Worm (Caenorhabditis elegans) whole organism, L4 larva: Measurements from ENCODE around the gene unc-25.

ENCODE experiments used
- D1046.2 ChIP-seq: fragments of 200-800 bp; sonication (Bioruptor generic); IDR thresholded peaks from 2 replicates; pipeline ENCODE4 v1.3.6; 2022; ENCODE audit warnings: missing genetic modification characterization, missing compliant biosample characterization
- F26F4.8 ChIP-seq: fragments of 200-800 bp; sonication (Bioruptor generic); conservative IDR thresholded peaks from 2 replicates; pipeline ENCODE4 v1.3.6; 2022; ENCODE audit warnings: missing genetic modification characterization, missing compliant biosample characterization
- F37D6.2 ChIP-seq: sonication (generic microtip); optimal IDR thresholded peaks from 2 replicates; lab custom pipeline; 2016; ENCODE audit warnings: mild to moderate bottlenecking, missing genetic modification characterization, missing compliant biosample characterization
- T26A8.4 ChIP-seq: fragments of 200-800 bp; sonication (Bioruptor generic); IDR thresholded peaks from 2 replicates; pipeline ENCODE4 v1.3.6; 2022; ENCODE audit warnings: missing genetic modification characterization, missing compliant biosample characterization
- ZK337.2 ChIP-seq: fragments of 200-800 bp; sonication (Bioruptor generic); IDR thresholded peaks from 2 replicates; pipeline ENCODE4 v1.3.6; 2022; ENCODE audit warnings: missing genetic modification reagents, missing genetic modification characterization, missing compliant biosample characterization
- aha-1 ChIP-seq: fragments of 150-350 bp; peaks from one replicate; lab custom pipeline; 2014; ENCODE audit warnings: missing biosample characterization, missing genetic modification characterization
- attf-4 ChIP-seq: sonication (generic microtip); optimal IDR thresholded peaks from 3 replicates; lab custom pipeline; 2017; ENCODE audit warnings: missing biosample characterization, missing genetic modification characterization
- ceh-82 ChIP-seq: sonication (generic microtip); optimal IDR thresholded peaks from 2 replicates; lab custom pipeline; 2017; ENCODE audit warnings: missing biosample characterization, missing genetic modification characterization
- daf-12 ChIP-seq: fragments of 150-350 bp; optimal IDR thresholded peaks from 2 replicates; lab custom pipeline; 2014; ENCODE audit warnings: missing biosample characterization, missing genetic modification reagents, missing genetic modification characterization
- daf-19 ChIP-seq: fragments of 200-800 bp; sonication (Bioruptor generic); conservative IDR thresholded peaks from 2 replicates; pipeline ENCODE4 v1.3.6; 2022; ENCODE audit warnings: missing genetic modification characterization, missing compliant biosample characterization
- dmd-6 ChIP-seq: fragments of 200-800 bp; sonication (Bioruptor generic); IDR thresholded peaks from 2 replicates; pipeline ENCODE4 v1.3.6; 2022; ENCODE audit warnings: missing genetic modification reagents, missing genetic modification characterization, missing compliant biosample characterization
- dve-1 ChIP-seq: sonication (generic microtip); optimal IDR thresholded peaks from 2 replicates; lab custom pipeline; 2017; ENCODE audit warnings: antibody characterized with exemption, mild to moderate bottlenecking, missing genetic modification characterization, missing compliant biosample characterization; ENCODE audit not compliant: insufficient read depth
- gei-8 ChIP-seq: fragments of 200-800 bp; sonication (Bioruptor generic); optimal IDR thresholded peaks from 2 replicates; lab custom pipeline; 2018; ENCODE audit warnings: mild to moderate bottlenecking, missing genetic modification characterization, missing compliant biosample characterization
- hlh-30 ChIP-seq: sonication (generic microtip); optimal IDR thresholded peaks from 2 replicates; lab custom pipeline; 2017; ENCODE audit warnings: antibody characterized with exemption, mild to moderate bottlenecking, missing genetic modification characterization, missing compliant biosample characterization; ENCODE audit not compliant: insufficient read depth
- jun-1 ChIP-seq: fragments of 150-350 bp; optimal IDR thresholded peaks from 2 replicates; lab custom pipeline; 2014; ENCODE audit warnings: missing biosample characterization, missing genetic modification reagents, missing genetic modification characterization
- lin-1 ChIP-seq: fragments of 200-800 bp; sonication (Bioruptor generic); IDR thresholded peaks from 2 replicates; pipeline ENCODE4 v1.3.6; 2022; ENCODE audit warnings: missing genetic modification reagents, missing genetic modification characterization, missing compliant biosample characterization
- lir-3 ChIP-seq: sonication (generic microtip); optimal IDR thresholded peaks from 2 replicates; lab custom pipeline; 2016; ENCODE audit warnings: mild to moderate bottlenecking, missing genetic modification characterization, missing compliant biosample characterization
- mdt-29 ChIP-seq: fragments of 200-800 bp; sonication (Bioruptor generic); IDR thresholded peaks from 2 replicates; pipeline ENCODE4 v1.3.6; 2022; ENCODE audit warnings: missing genetic modification reagents, missing genetic modification characterization, missing compliant biosample characterization
- mep-1 ChIP-seq: fragments of 150-350 bp; sonication (generic microtip); optimal IDR thresholded peaks from 3 replicates; lab custom pipeline; 2014; ENCODE audit warnings: missing biosample characterization, missing genetic modification characterization
- mxl-2 ChIP-seq: fragments of 200-800 bp; sonication (Bioruptor generic); conservative IDR thresholded peaks from 2 replicates; pipeline ENCODE4 v1.3.6; 2022; ENCODE audit warnings: missing genetic modification reagents, missing genetic modification characterization, missing compliant biosample characterization
- mxl-3 ChIP-seq: fragments of 200-800 bp; sonication (Bioruptor generic); optimal IDR thresholded peaks from 2 replicates; lab custom pipeline; 2018; ENCODE audit warnings: mild to moderate bottlenecking, missing genetic modification characterization, missing compliant biosample characterization
- nhr-10 ChIP-seq: fragments of 150-350 bp; optimal IDR thresholded peaks from 2 replicates; lab custom pipeline; 2014; ENCODE audit warnings: missing biosample characterization, missing genetic modification characterization
- nhr-25 ChIP-seq: sonication (generic microtip); optimal IDR thresholded peaks from 2 replicates; lab custom pipeline; 2017; ENCODE audit warnings: missing genetic modification characterization, mild to moderate bottlenecking, missing compliant biosample characterization, antibody characterized with exemption, moderate library complexity, borderline replicate concordance; ENCODE audit not compliant: insufficient read depth
- nhr-48 ChIP-seq: sonication (generic microtip); optimal IDR thresholded peaks from 2 replicates; lab custom pipeline; 2016; ENCODE audit warnings: mild to moderate bottlenecking, missing genetic modification characterization, missing compliant biosample characterization
- nhr-6 ChIP-seq: fragments of 150-350 bp; optimal IDR thresholded peaks from 2 replicates; lab custom pipeline; 2014; ENCODE audit warnings: missing biosample characterization, missing genetic modification characterization
- nhr-76 ChIP-seq: fragments of 150-350 bp; optimal IDR thresholded peaks from 2 replicates; lab custom pipeline; 2014; ENCODE audit warnings: missing biosample characterization, missing genetic modification characterization
- rbr-2 ChIP-seq: sonication (generic microtip); optimal IDR thresholded peaks from 2 replicates; lab custom pipeline; 2016; ENCODE audit warnings: missing genotype, missing genetic modification characterization, missing compliant biosample characterization
- set-16 ChIP-seq: fragments of 200-800 bp; sonication (Bioruptor generic); IDR thresholded peaks from 2 replicates; pipeline ENCODE4 v1.3.6; 2022; ENCODE audit warnings: missing genetic modification reagents, missing genetic modification characterization, missing compliant biosample characterization
- skn-1 ChIP-seq: fragments of 150-350 bp; optimal IDR thresholded peaks from 2 replicates; lab custom pipeline; 2014; ENCODE audit warnings: missing biosample characterization, missing genetic modification characterization
- snpc-1.2 ChIP-seq: fragments of 200-800 bp; sonication (Bioruptor generic); IDR thresholded peaks from 2 replicates; pipeline ENCODE4 v1.3.6; 2022; ENCODE audit warnings: missing genetic modification reagents, missing genetic modification characterization, missing compliant biosample characterization
- snpc-4 ChIP-seq: fragments of 150-350 bp; optimal IDR thresholded peaks from 2 replicates; lab custom pipeline; 2014; ENCODE audit warnings: missing biosample characterization, missing genetic modification characterization
- tra-1 ChIP-seq: fragments of 200-800 bp; sonication (Bioruptor generic); IDR thresholded peaks from 2 replicates; pipeline ENCODE4 v1.3.6; 2022; ENCODE audit warnings: missing genetic modification reagents, missing genetic modification characterization, missing compliant biosample characterization
- unc-39 ChIP-seq: sonication (generic microtip); optimal IDR thresholded peaks from 2 replicates; lab custom pipeline; 2017; ENCODE audit warnings: missing biosample characterization, missing genetic modification characterization
- unc-62 ChIP-seq, 3 experiments: fragments of 150-350 bp in 1 of 3; sonication (generic microtip); optimal IDR thresholded peaks in 2 of 3; peaks in 1 of 3; 1 replicate in 1 of 3; 2 replicates in 2 of 3; lab custom pipeline; 2014 to 2017; ENCODE audit warnings: missing biosample characterization in 3 of 3, missing genetic modification characterization in 3 of 3, missing genetic modification reagents in 3 of 3, missing genotype in 1 of 3
- zag-1 ChIP-seq: fragments of 150-350 bp; optimal IDR thresholded peaks from 2 replicates; lab custom pipeline; 2014; ENCODE audit warnings: missing biosample characterization, missing genetic modification characterization
- zfp-2 ChIP-seq: sonication (generic microtip); optimal IDR thresholded peaks from 2 replicates; lab custom pipeline; 2016; ENCODE audit warnings: mild to moderate bottlenecking, missing genetic modification characterization, missing compliant biosample characterization
- ztf-11 ChIP-seq: fragments of 150-350 bp; optimal IDR thresholded peaks from 2 replicates; lab custom pipeline; 2014; ENCODE audit warnings: missing biosample characterization, missing genetic modification characterization

unc-25 gene

DNA sequence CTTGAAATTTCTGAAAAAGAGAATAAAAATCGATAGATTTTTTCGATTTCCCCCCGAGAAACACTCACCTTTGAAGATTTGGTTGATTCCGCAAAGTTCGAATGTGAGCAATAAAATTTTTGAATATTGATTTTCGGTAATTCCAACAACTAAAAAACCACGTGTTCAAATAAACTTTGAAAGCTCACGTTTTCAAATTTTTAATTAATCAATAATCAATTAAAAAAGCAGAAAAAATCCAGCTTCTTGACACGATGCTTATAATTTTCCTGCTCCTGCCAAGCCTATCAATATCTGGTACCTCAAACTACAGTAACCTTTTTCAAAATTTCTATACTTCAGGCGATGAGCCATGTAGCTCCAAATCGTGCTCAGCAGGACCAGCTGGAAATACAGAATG lies 45.0 kb downstream of the unc-25 start, which contains the start of gene ZK1010.5:
ZK1010.5 (minus strand) TSS at position 101 of the 400 bp plus-strand sequence.
- TF ChIP-seq nhr-25 (no peak), lin-1 (GFP tag; lab: Robert Waterston, UW) (no peak), jun-1 (tag; lab: Kevin White, UChicago) (no peak), set-16 (GFP tag; lab: Robert Waterston, UW) (no peak), dmd-6 (GFP tag; lab: Robert Waterston, UW) (no peak), rbr-2 (tag; lab: Kevin White, UChicago) (no peak), F26F4.8 (GFP tag; lab: Robert Waterston, UW) (no peak)

ce11 chrIII:12990997-12991396 lies 48.5 kb downstream of the unc-25 start, which contains the start of gene ZK1010.12:
TSS of gene ZK1010.12 (plus strand) at chrIII:12991297.
- TF ChIP-seq zfp-2 (tag; lab: Kevin White, UChicago) (no peak), unc-62 (GFP tag; optimal IDR thresholded peaks at IDR 0.05 in 1 of 2; lab: Kevin White, UChicago) (peak in 1 of 2 experiments; percentile 60), unc-62 (tag; optimal IDR thresholded peaks at IDR 0.05; lab: Kevin White, UChicago) (no peak), zag-1 (tag; lab: Kevin White, UChicago) (no peak), nhr-76 (tag; lab: Kevin White, UChicago) (no peak), daf-19 (GFP tag; lab: Robert Waterston, UW) (no peak), nhr-48 (no peak), dmd-6 (GFP tag; lab: Robert Waterston, UW) (no peak)

DNA sequence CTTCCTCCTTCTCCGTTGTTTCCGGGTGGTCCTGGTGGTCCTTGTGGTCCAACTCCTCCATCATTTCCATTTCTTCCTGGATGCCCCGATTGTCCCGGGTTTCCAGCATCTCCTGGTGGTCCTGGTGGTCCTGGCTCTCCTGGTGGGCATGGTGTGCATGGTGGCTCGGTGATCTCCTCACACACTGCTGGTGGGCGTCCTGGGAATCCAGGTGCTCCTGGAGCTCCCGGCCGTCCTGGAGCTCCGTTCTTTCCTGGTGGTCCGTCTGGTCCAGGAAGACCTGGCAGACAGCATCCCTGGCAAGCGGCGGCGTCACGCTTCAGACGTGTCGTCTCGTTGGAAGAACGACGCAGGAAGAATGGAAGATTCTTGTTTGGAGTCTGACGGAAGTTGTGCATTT lies 50.6 kb downstream of the unc-25 start:
- peak; percentile 97 for TF ChIP-seq set-16 (GFP tag; lab: Robert Waterston, UW)
- TF ChIP-seq nhr-10 (tag; lab: Kevin White, UChicago): no peak

ce11 chrIII:12993607-12994006 lies 51.2 kb downstream of the unc-25 start, which contains the start of gene col-97:
TSS of gene col-97 (minus strand) at chrIII:12993707.
- no peak for TF ChIP-seq dve-1 (tag; lab: Kevin White, UChicago)
- no peak for TF ChIP-seq tra-1
- peak in 1 of 2 experiments; percentile 40 for TF ChIP-seq unc-62 (GFP tag; optimal IDR thresholded peaks at IDR 0.05 in 1 of 2; lab: Kevin White, UChicago)
- TF ChIP-seq unc-62 (tag; optimal IDR thresholded peaks at IDR 0.05; lab: Kevin White, UChicago): no peak
- TF ChIP-seq, all 104 proteins: peak for 1

DNA sequence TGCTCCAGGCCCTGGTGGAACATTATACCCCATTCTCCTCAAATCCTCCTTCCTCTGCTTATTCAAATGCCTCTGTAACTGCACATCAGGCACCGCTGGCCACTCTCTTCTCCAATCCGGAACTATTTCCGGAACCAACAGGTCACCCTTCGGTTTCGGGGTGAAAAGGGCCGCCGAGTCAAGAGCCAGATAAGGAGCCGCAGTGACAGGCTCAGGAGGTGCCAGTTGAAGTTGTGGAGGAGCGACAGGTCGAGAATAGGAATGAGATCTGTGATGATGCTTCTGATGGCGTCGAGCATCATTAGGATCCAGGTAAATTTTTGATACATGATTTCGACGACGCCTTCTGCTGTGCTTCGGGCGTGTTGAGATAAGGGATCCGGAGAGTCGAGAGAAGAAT lies 55.8 kb downstream of the unc-25 start:
- TF ChIP-seq mxl-3 (no peak), mxl-2 (GFP tag; lab: Robert Waterston, UW) (no peak), aha-1 (peak; percentile 20), lir-3 (no peak), set-16 (GFP tag; lab: Robert Waterston, UW) (peak; percentile 67), nhr-6 (no peak), ztf-11 (tag; lab: Kevin White, UChicago) (no peak), ceh-82 (tag; lab: Kevin White, UChicago) (no peak), mdt-29 (GFP tag; lab: Robert Waterston, UW) (0 out of 2 replicates have a peak, but pooled peaks have one; percentile 23), T26A8.4 (no peak), snpc-1.2 (GFP tag; lab: Robert Waterston, UW) (no peak), mep-1 (no peak), attf-4 (no peak), gei-8 (GFP tag; lab: Kevin White, UChicago) (no peak), skn-1 (tag; lab: Kevin White, UChicago) (no peak), daf-12 (no peak), ZK337.2 (no peak), D1046.2 (GFP tag; lab: Robert Waterston, UW) (no peak), F37D6.2 (tag; lab: Kevin White, UChicago) (no peak), zfp-2 (tag; lab: Kevin White, UChicago) (no peak), hlh-30 (tag; lab: Kevin White, UChicago) (no peak), unc-39 (no peak), unc-62 (GFP tag; optimal IDR thresholded peaks at IDR 0.05 in 1 of 2; lab: Kevin White, UChicago) (peak in 1 of 2 experiments; percentile 70), unc-62 (tag; optimal IDR thresholded peaks at IDR 0.05; lab: Kevin White, UChicago) (no peak), snpc-4 (no peak)
- TF ChIP-seq, all 104 proteins: peak for 4
